Worm (Caenorhabditis elegans): ENCODE results near the gene npp-24.

- TF ChIP-seq unc-130 (tag; optimal IDR thresholded peaks at IDR 0.05) (no peak), alr-1 (tag; optimal IDR thresholded peaks at IDR 0.05; ENCODE audit: borderline replicate concordance) (no peak), rnt-1 (tag; optimal IDR thresholded peaks at IDR 0.05) (no peak), nhr-237 (tag; optimal IDR thresholded peaks at IDR 0.05) (no peak), jun-1 (tag; optimal IDR thresholded peaks at IDR 0.05) (no peak), nhr-12 (tag; optimal IDR thresholded peaks at IDR 0.05) (no peak), mab-9 (GFP tag; IDR thresholded peaks at IDR 0.05) (no peak), fos-1 (tag; optimal IDR thresholded peaks at IDR 0.05) (no peak), lir-3 (tag; optimal IDR thresholded peaks at IDR 0.05; ENCODE audit: poor library complexity) (no peak), lin-15B (tag; optimal IDR thresholded peaks at IDR 0.05) (no peak), mep-1 (tag; optimal IDR thresholded peaks at IDR 0.05) (no peak)
Measured at ce11 chrII:5498156-5498739, 7.4 kb upstream of the npp-24 start, which contains the start of the genes suex-1 and F12A10.9.
